Fruit fly (Drosophila melanogaster) whole organism, prepupa: ENCODE results near the gene His2Av.

Experiments used
- CG11294 ChIP-seq: fragments of 200-800 bp; sonication (Bioruptor generic); IDR thresholded peaks from 2 replicates; pipeline ENCODE4 v1.3.6; 2022; ENCODE audit warnings: missing biosample characterization, missing genetic modification characterization
- CG3032 ChIP-seq: fragments of 200-800 bp; optimal IDR thresholded peaks from 2 replicates; lab custom pipeline; 2019; ENCODE audit warnings: missing biosample characterization, mild to moderate bottlenecking, missing genetic modification characterization, moderate library complexity
- Eip75B ChIP-seq: fragments of 200-800 bp; sonication (Bioruptor generic); optimal IDR thresholded peaks from 3 replicates; lab custom pipeline; 2016; ENCODE audit warnings: missing biosample characterization, missing genetic modification characterization
- Lpt ChIP-seq: fragments of 200-800 bp; sonication (Bioruptor generic); optimal IDR thresholded peaks from 3 replicates; lab custom pipeline; 2016; ENCODE audit warnings: missing biosample characterization, missing genetic modification characterization
- Met ChIP-seq: fragments of 200-800 bp; sonication (Bioruptor generic); optimal IDR thresholded peaks from 3 replicates; lab custom pipeline; 2016; ENCODE audit warnings: missing biosample characterization, missing genetic modification characterization
- OdsH ChIP-seq: fragments of 200-800 bp; sonication (Bioruptor generic); optimal IDR thresholded peaks from 3 replicates; lab custom pipeline; 2016; ENCODE audit warnings: missing biosample characterization, missing genetic modification characterization
- Sox14 ChIP-seq: fragments of 200-800 bp; sonication (Bioruptor generic); optimal IDR thresholded peaks from 3 replicates; lab custom pipeline; 2016; ENCODE audit warnings: missing biosample characterization, missing genetic modification characterization
- Sox15 ChIP-seq: fragments of 200-800 bp; sonication (Bioruptor generic); optimal IDR thresholded peaks from 3 replicates; lab custom pipeline; 2016; ENCODE audit warnings: missing biosample characterization, missing genetic modification characterization
- cyc ChIP-seq: fragments of 200-800 bp; sonication (Bioruptor generic); optimal IDR thresholded peaks from 3 replicates; lab custom pipeline; 2016; ENCODE audit warnings: missing biosample characterization, missing genetic modification characterization
- dsx ChIP-seq: fragments of 200-800 bp; optimal IDR thresholded peaks from 3 replicates; lab custom pipeline; 2019; ENCODE audit warnings: missing biosample characterization, mild to moderate bottlenecking, missing genetic modification characterization, moderate library complexity; ENCODE audit not compliant: poor library complexity, severe bottlenecking
- fkh ChIP-seq: fragments of 200-800 bp; sonication (Bioruptor generic); optimal IDR thresholded peaks from 3 replicates; lab custom pipeline; 2017; ENCODE audit warnings: missing biosample characterization, mild to moderate bottlenecking, missing genetic modification characterization, moderate library complexity
- lz ChIP-seq: fragments of 200-800 bp; sonication (Bioruptor generic); optimal IDR thresholded peaks from 3 replicates; lab custom pipeline; 2016; ENCODE audit warnings: missing biosample characterization, missing genetic modification characterization
- ss ChIP-seq, 2 experiments: fragments of 200-800 bp; sonication (Bioruptor generic); optimal IDR thresholded peaks; 2 replicates in 1 of 2; 3 replicates in 1 of 2; lab custom pipeline; 2017 to 2018; ENCODE audit warnings: mild to moderate bottlenecking in 2 of 2, missing biosample characterization in 2 of 2, missing genetic modification characterization in 2 of 2, moderate library complexity in 1 of 2

DNA sequence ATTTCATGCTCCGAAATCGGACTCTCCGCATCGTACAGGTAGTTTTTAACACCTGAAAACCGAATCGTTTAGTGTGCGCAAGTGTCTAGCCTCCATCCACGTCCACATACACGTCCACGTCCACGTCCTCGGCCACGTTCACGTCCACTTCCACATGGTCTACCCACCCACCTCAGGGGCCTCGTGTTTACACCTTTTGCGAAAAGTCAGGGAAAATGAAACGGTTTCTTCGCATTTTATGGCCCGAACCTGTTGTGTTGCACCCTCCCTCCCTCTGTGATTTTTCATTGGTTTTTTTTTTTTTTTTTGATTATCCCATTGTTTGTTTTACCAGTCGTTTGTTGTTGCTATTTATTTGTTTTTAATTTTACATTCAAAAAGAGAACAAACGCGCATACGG lies 20.4 kb downstream of the His2Av start:
- no peak for TF ChIP-seq ss (GFP tag; optimal IDR thresholded peaks at IDR 0.05; lab: Kevin White, UChicago)
- no peak for TF ChIP-seq Lpt (GFP tag; lab: Kevin White, UChicago)
- no peak for TF ChIP-seq Eip75B (GFP tag; lab: Kevin White, UChicago)
- TF ChIP-seq dsx (GFP tag; lab: Kevin White, UChicago), result no peak
- no peak for TF ChIP-seq Sox15
- TF ChIP-seq CG3032 (tag; lab: Kevin White, UChicago), result no peak
- TF ChIP-seq fkh (GFP tag; lab: Kevin White, UChicago), result no peak
- TF ChIP-seq lz (GFP tag; lab: Kevin White, UChicago), result no peak
- TF ChIP-seq Met (GFP tag; lab: Kevin White, UChicago), result no peak
- no peak for TF ChIP-seq OdsH (GFP tag; lab: Kevin White, UChicago)
- no peak for TF ChIP-seq Sox14 (GFP tag; lab: Kevin White, UChicago)
- TF ChIP-seq CG11294 (GFP tag; lab: Robert Waterston, UW), result no peak
- TF ChIP-seq cyc (GFP tag; lab: Kevin White, UChicago), result no peak
